Worm (Caenorhabditis elegans) whole organism, L4/young adult: ENCODE results near the gene F44E7.3.

Experiments used
- W03F9.2 ChIP-seq: fragments of 150-350 bp; optimal IDR thresholded peaks from 2 replicates; lab custom pipeline; 2014; ENCODE audit warnings: missing biosample characterization, missing genetic modification characterization
- him-1 ChIP-seq: sonication (generic microtip); optimal IDR thresholded peaks from 2 replicates; lab custom pipeline; 2016; ENCODE audit warnings: missing genotype, missing genetic modification reagents, missing genetic modification characterization, missing compliant biosample characterization

- peak; percentile 25 for TF ChIP-seq W03F9.2 (tag; lab: Kevin White, UChicago)
- no peak for TF ChIP-seq him-1
These were observed 8.0 kb upstream of the F44E7.3 start, which contains the start of gene pgph-3 for ce11 chrV:5763787-5764186.
